Worm (Caenorhabditis elegans) whole organism, L4/young adult: ENCODE measurements around the gene F11C7.6.

ENCODE experiments used
- W03F9.2 ChIP-seq: fragments of 150-350 bp; optimal IDR thresholded peaks from 2 replicates; lab custom pipeline; 2014; ENCODE audit warnings: missing biosample characterization, missing genetic modification characterization
- dao-5 ChIP-seq: sonication (generic microtip); optimal IDR thresholded peaks from 2 replicates; lab custom pipeline; 2016; ENCODE audit warnings: missing genotype, missing genetic modification characterization, moderate library complexity, missing compliant biosample characterization
- him-1 ChIP-seq: sonication (generic microtip); optimal IDR thresholded peaks from 2 replicates; lab custom pipeline; 2016; ENCODE audit warnings: missing genotype, missing genetic modification reagents, missing genetic modification characterization, missing compliant biosample characterization

The F11C7.6 gene

ce11 chrX:17401264-17401663 is at the start of gene F11C7.6:
Gene F11C7.6, plus strand, starts transcription at chrX:17401564.
- TF ChIP-seq W03F9.2 = no peak
- no peak for TF ChIP-seq dao-5
- TF ChIP-seq him-1 (tag; lab: Kevin White, UChicago) = no peak

ce11 chrX:17352098-17352497 is 49.3 kb upstream of the F11C7.6 start:
- TF ChIP-seq W03F9.2 = no peak
- no peak for TF ChIP-seq him-1 (tag; lab: Kevin White, UChicago)
- no peak for TF ChIP-seq dao-5

DNA sequence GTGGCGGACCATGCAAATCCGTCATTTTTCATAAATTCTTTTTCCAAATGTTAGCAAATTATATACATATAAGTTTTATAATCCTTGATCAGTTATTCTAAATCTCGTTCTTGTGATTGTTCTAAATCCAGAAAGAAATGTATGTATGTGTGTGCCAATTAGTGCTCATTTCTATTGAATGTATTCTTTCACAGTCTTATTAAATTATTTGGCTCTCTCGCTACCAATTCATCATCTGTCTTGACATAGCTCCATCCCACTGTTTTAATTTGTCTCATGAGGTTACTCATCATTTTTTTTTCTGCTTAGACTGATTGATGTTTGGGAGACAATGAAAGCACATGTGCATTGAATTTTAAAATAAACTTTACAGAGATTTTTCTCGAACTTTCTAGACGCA is 45.9 kb upstream of the F11C7.6 start:
- no peak for TF ChIP-seq dao-5
- no peak for TF ChIP-seq W03F9.2
- TF ChIP-seq him-1 (tag; lab: Kevin White, UChicago) = no peak

DNA sequence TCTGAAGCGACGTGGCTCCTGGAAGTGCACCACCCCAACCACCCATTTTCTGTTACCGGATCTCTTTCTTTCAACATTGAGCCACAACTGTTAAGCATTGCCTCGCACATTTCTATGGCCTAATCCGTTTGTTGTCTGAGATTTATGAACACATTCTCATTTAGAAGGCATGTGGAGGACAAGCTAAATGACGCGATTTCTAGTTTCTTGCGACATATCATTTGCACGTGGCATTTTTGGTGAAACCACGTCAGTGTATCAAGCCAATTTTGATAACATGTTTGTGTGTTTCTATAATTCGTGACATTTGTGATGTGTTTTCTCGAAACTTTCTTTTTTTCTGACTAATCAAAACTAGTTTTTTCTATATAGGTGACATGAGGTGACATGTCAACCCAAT is 44.6 kb upstream of the F11C7.6 start:
- TF ChIP-seq W03F9.2 (no peak), him-1 (tag; lab: Kevin White, UChicago) (no peak), dao-5 (no peak)

- TF ChIP-seq dao-5 = no peak
Measured at ce11 chrX:17359452-17359851, 41.9 kb upstream of the F11C7.6 start, which contains the start of gene npr-36. Gene npr-36, plus strand, starts transcription at chrX:17359752.

ce11 chrX:17362529-17362928 is 38.8 kb upstream of the F11C7.6 start, which contains the start of gene F10D7.11:
Gene F10D7.11, plus strand, starts transcription at chrX:17362829.
- TF ChIP-seq dao-5 = no peak
- no peak for TF ChIP-seq W03F9.2
- TF ChIP-seq him-1 (tag; lab: Kevin White, UChicago) = no peak

DNA sequence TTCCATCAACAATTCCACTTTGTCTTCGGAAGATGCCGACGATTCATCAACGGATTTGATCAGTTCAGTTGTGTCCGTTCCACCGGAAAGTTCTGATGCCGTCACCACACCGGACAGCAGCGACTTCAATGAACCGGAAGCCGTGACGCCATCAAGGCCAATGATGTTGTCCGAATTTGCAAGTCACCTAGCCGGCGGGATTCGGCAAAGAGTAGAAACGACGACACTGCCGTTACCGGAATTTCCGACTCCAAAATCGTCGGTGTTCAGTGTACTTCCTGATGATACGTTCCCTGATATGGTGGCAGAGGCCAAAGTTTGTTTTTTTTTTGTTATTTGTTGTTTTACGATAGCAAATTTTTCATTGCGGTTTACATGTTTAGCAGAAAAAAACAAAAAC is 37.9 kb upstream of the F11C7.6 start:
- no peak for TF ChIP-seq him-1 (tag; lab: Kevin White, UChicago)
- no peak for TF ChIP-seq dao-5
- no peak for TF ChIP-seq W03F9.2

ce11 chrX:17368542-17368941 is 32.8 kb upstream of the F11C7.6 start, which contains the start of gene mfsd-10:
Gene mfsd-10, minus strand, starts transcription at chrX:17368642.
- TF ChIP-seq W03F9.2 = no peak
- TF ChIP-seq him-1 (tag; lab: Kevin White, UChicago) = no peak
- no peak for TF ChIP-seq dao-5

DNA sequence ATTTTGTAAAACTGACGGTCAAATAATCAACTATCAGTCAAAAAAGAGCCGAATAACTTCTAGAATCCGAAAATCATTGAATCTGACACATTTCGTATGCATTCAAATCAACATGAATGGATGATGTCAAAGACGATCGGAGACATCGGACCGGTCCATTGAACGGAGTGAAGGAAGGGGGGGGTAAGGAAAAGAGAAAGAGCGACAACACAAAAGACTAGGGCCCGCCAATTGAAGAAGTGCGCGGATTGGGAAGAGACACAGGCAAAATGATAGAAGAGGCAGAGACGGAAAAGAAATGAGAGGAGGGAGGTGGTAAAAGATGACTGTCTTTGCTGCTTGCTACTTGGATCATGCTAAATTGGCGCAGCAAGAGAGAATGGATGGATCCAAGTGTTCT is 31.9 kb upstream of the F11C7.6 start:
- no peak for TF ChIP-seq dao-5
- TF ChIP-seq him-1 (tag; lab: Kevin White, UChicago) = no peak
- TF ChIP-seq W03F9.2 = no peak

DNA sequence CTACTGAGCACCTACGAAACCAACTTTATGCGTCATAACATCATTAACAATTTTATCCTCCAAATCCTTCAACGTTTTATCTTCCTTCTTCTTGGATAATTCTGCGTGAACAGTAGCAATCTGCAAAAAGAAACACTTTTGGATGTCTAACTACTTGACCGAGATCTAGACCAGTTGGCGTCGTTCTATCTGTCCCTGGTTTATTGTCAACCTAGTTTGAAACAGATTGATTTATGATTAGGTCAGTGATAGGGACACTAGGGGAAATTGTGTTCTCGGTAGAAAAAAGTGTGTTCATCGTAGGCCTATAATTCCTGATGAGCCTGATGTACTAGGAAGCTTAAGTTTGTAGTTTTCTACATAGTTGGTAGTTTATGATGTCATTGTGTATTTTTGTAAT is 27.4 kb upstream of the F11C7.6 start:
- TF ChIP-seq W03F9.2 = no peak
- no peak for TF ChIP-seq him-1 (tag; lab: Kevin White, UChicago)
- no peak for TF ChIP-seq dao-5

DNA sequence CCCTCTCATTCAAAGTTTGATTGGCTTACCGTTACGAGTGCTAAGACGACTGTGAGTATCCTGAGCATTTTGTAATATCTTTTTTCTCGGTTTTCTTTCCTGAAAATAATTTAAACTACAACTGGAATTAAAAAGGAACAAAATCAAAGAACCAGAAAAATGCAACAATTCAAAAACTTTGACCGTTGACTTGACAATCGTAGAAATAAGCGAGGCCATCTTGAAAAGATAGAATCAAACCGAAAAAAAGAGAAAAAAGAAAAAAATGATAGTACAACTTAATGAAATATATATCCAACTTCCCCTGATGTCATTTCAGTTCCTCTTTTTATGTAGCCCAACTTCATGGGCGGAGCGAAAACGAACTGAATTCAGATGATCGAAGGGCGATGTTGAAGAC is 26.8 kb upstream of the F11C7.6 start, which contains the start of gene F10D7.3:
Gene F10D7.3 (minus strand): TSS at position 101 of the 400 bp plus-strand sequence.
- TF ChIP-seq W03F9.2 = no peak
- no peak for TF ChIP-seq dao-5
- TF ChIP-seq him-1 (tag; lab: Kevin White, UChicago) = no peak

DNA sequence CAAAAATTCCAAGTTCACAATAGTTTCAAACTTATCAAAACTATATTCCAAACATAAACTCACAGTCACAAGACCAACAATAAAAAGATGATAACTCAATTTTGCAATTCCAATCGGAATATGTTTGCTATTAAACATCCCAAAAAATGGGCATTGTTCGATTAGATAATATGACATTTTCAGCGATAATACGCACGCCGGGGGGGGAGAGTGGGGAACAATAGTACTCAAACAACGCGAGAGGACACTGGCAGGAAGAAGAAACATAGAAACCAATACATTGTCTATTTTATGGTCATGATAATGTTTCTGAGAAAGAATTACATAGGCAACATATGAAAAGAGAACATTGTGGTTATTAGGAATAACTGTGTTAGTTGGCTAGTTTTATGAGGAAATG is 25.5 kb upstream of the F11C7.6 start:
- no peak for TF ChIP-seq dao-5
- no peak for TF ChIP-seq him-1 (tag; lab: Kevin White, UChicago)

DNA sequence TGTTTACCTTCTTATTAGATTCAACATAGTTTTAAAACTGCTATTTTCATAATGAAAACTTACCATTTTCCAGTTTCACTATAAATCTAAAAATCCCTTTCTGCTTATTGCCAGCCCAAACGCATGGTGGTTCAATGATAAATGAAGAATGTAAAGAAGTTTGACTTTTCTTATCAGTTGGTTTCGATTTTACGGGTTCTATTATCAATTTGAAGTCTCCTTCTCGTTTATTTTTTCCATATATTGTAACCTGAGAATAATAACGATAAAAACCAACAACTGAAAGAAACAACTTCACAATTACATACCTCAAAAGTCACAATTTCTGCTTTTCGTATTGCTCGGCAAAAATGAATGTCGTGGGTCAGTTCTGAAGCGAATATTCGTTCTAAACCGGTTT is 22.4 kb upstream of the F11C7.6 start:
- TF ChIP-seq him-1 (tag; lab: Kevin White, UChicago) (no peak), dao-5 (no peak), W03F9.2 (no peak)

- TF ChIP-seq W03F9.2 (no peak), dao-5 (no peak), him-1 (tag; lab: Kevin White, UChicago) (no peak)
Measured at ce11 chrX:17379675-17380074, 21.7 kb upstream of the F11C7.6 start, which contains the start of gene F10D7.10. Gene F10D7.10, minus strand, starts transcription at chrX:17379775.

DNA sequence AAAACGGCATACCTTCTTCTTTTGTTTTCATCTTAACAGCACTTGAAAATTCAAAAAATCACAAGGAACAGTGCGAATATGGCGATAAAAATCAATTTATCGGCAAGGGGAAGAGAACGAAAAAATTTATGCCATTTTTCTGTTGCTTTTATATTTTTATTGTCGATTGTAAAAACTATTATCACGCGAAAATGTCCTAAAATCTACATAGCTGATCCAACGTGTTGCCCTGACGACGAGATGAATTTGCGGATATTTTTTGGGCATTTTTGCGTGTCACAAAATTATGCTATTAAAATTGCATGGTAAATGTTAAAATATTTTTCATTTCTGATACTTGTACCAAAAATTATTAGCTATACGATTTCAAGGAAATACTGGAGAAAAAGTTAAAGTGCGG is 19.4 kb upstream of the F11C7.6 start, which contains the start of gene F10D7.4:
Gene F10D7.4 (minus strand): TSS at position 101 of the 400 bp plus-strand sequence.
- TF ChIP-seq W03F9.2 (no peak), him-1 (tag; lab: Kevin White, UChicago) (no peak), dao-5 (no peak)

ce11 chrX:17384343-17384742 is 17.0 kb upstream of the F11C7.6 start:
- TF ChIP-seq him-1 (tag; lab: Kevin White, UChicago) (no peak), dao-5 (no peak), W03F9.2 (no peak)
